Worm (Caenorhabditis elegans) whole organism, L4 larva: ENCODE results near the gene nhr-208.
"Not testable (repeated sequence)": the region's sequence is repeated elsewhere in the genome, so short reads cannot be mapped to it uniquely, and the experiment has no call there.

Source experiments
- aha-1 ChIP-seq: fragments of 150-350 bp; peaks from one replicate; lab custom pipeline; 2014; ENCODE audit warnings: missing biosample characterization, missing genetic modification characterization
- cey-2 ChIP-seq: sonication (generic microtip); optimal IDR thresholded peaks from 3 replicates; lab custom pipeline; 2017; ENCODE audit warnings: missing genetic modification characterization, mild to moderate bottlenecking, missing compliant biosample characterization, antibody characterized with exemption, borderline replicate concordance; ENCODE audit not compliant: insufficient read depth
- fos-1 ChIP-seq: fragments of 150-350 bp; optimal IDR thresholded peaks from 2 replicates; lab custom pipeline; 2014; ENCODE audit warnings: missing biosample characterization, missing genetic modification characterization
- nhr-10 ChIP-seq: fragments of 150-350 bp; optimal IDR thresholded peaks from 2 replicates; lab custom pipeline; 2014; ENCODE audit warnings: missing biosample characterization, missing genetic modification characterization
- unc-62 ChIP-seq, 3 experiments: fragments of 150-350 bp in 1 of 3; sonication (generic microtip); optimal IDR thresholded peaks in 2 of 3; peaks in 1 of 3; 1 replicate in 1 of 3; 2 replicates in 2 of 3; lab custom pipeline; 2014 to 2017; ENCODE audit warnings: missing biosample characterization in 3 of 3, missing genetic modification characterization in 3 of 3, missing genetic modification reagents in 3 of 3, missing genotype in 1 of 3

The nhr-208 gene

DNA sequence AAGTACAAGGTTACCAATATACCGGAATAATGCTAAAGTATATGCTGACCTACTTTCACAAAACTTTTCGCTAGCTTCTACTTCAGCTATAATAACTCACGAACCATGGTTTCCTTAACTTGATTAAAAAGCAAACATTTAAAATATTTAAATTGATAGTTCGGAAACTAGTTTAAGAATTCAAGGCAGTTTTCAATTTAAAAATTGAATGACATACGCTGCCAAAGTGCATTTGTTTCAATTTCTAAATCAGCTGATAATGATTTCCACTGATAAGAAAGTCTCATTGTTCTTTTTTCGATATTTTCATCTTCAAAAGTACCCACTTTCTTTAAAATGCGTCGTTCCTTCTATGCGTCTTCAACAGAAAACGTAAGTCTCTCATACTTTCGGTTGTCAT, 37.0 kb downstream of the nhr-208 start, which contains the start of gene enpp-1:
Gene enpp-1 (plus strand): TSS at position 301 of the 400 bp plus-strand sequence.
- peak in 1 of 2 experiments; percentile 23 for TF ChIP-seq unc-62 (GFP tag; optimal IDR thresholded peaks at IDR 0.05 in 1 of 2; lab: Kevin White, UChicago)
- not testable (repeated sequence) for TF ChIP-seq unc-62 (tag; optimal IDR thresholded peaks at IDR 0.05; lab: Kevin White, UChicago)
- TF ChIP-seq, all 104 proteins: peak for 1; not testable (repeated sequence) for 103

ce11 chrV:12137942-12138341, 43.8 kb downstream of the nhr-208 start:
- TF ChIP-seq aha-1 (tag; lab: Kevin White, UChicago) (peak; percentile 93), fos-1 (no peak)

DNA sequence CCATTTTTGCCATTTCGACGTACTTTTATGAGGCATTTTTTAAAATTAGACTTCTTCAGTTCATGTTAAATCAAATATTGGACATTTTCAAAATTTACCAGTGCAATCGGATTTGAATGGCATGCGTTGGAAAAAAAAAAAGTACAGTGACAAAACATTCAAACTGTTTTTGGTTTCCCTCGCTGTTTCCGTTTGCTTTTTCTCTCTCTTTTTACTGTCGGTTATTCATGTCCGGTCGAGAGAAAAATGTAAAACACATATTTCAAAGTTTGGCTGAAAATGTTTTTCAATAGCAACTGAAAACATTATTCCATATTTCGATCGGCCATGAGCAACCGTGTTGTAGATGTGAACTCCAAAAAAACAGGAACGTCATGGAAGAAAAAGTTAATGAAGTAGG, 46.5 kb downstream of the nhr-208 start, which contains the start of gene C27A7.3:
Gene C27A7.3 (plus strand): TSS at position 301 of the 400 bp plus-strand sequence.
- no peak for TF ChIP-seq cey-2 (tag; lab: Kevin White, UChicago)
- TF ChIP-seq nhr-10 (tag; lab: Kevin White, UChicago): no peak
- TF ChIP-seq, all 104 proteins: peak for 0
